Worm (Caenorhabditis elegans) whole organism, mixed stage, embryonic: ENCODE results near the gene dct-12.

Source experiments
- ces-1 ChIP-seq: fragments of 150-350 bp; optimal IDR thresholded peaks from 2 replicates; lab custom pipeline; 2014; ENCODE audit warnings: missing biosample characterization, missing genetic modification reagents, missing genetic modification characterization
- flh-1 ChIP-seq: fragments of 200-800 bp; sonication (Bioruptor generic); optimal IDR thresholded peaks from 2 replicates; lab custom pipeline; 2018; ENCODE audit warnings: mild to moderate bottlenecking, missing genetic modification characterization, moderate library complexity, missing compliant biosample characterization
- lin-13 ChIP-seq: fragments of 150-350 bp; optimal IDR thresholded peaks from 2 replicates; lab custom pipeline; 2014; ENCODE audit warnings: missing biosample characterization, missing genetic modification characterization
- lin-32 ChIP-seq: fragments of 200-800 bp; sonication (Bioruptor generic); optimal IDR thresholded peaks from 2 replicates; lab custom pipeline; 2018; ENCODE audit warnings: mild to moderate bottlenecking, missing genetic modification characterization, missing compliant biosample characterization
- lsy-2 ChIP-seq: fragments of 150-350 bp; optimal IDR thresholded peaks from 2 replicates; lab custom pipeline; 2014; ENCODE audit warnings: missing biosample characterization, missing genetic modification characterization
- mls-2 ChIP-seq: sonication (generic microtip); optimal IDR thresholded peaks from 2 replicates; lab custom pipeline; 2016; ENCODE audit warnings: mild to moderate bottlenecking, missing genetic modification characterization, moderate library complexity, missing compliant biosample characterization
- nhr-12 ChIP-seq: fragments of 150-350 bp; optimal IDR thresholded peaks from 2 replicates; lab custom pipeline; 2014; ENCODE audit warnings: missing biosample characterization, missing genetic modification characterization
- nhr-28 ChIP-seq: fragments of 150-350 bp; optimal IDR thresholded peaks from 2 replicates; lab custom pipeline; 2014; ENCODE audit warnings: missing biosample characterization, missing genetic modification characterization
- pha-4 ChIP-seq: fragments of 150-350 bp; optimal IDR thresholded peaks from 2 replicates; lab custom pipeline; 2018; ENCODE audit warnings: missing biosample characterization, missing genetic modification reagents, missing genetic modification characterization
- snpc-4 ChIP-seq: fragments of 150-350 bp; optimal IDR thresholded peaks from 2 replicates; lab custom pipeline; 2014; ENCODE audit warnings: missing biosample characterization, missing genetic modification characterization
- unc-62 ChIP-seq: fragments of 150-350 bp; optimal IDR thresholded peaks from 2 replicates; lab custom pipeline; 2014; ENCODE audit warnings: missing biosample characterization, missing genetic modification reagents, missing genetic modification characterization
- ztf-11 ChIP-seq: fragments of 150-350 bp; optimal IDR thresholded peaks from 2 replicates; lab custom pipeline; 2014; ENCODE audit warnings: missing biosample characterization, missing genetic modification characterization

- TF ChIP-seq lsy-2 (tag; lab: Kevin White, UChicago): no peak
- no peak for TF ChIP-seq snpc-4 (tag; lab: Kevin White, UChicago)
- no peak for TF ChIP-seq nhr-28 (tag; lab: Kevin White, UChicago)
- TF ChIP-seq lin-13 (tag; lab: Kevin White, UChicago): no peak
- no peak for TF ChIP-seq ztf-11 (tag; lab: Kevin White, UChicago)
- no peak for TF ChIP-seq unc-62 (GFP tag; lab: Kevin White, UChicago)
- TF ChIP-seq pha-4 (tag; lab: Kevin White, UChicago): no peak
- no peak for TF ChIP-seq mls-2 (tag; lab: Kevin White, UChicago)
- no peak for TF ChIP-seq lin-32 (GFP tag; lab: Kevin White, UChicago)
- TF ChIP-seq ces-1: no peak
- TF ChIP-seq flh-1 (GFP tag; lab: Kevin White, UChicago): no peak
- no peak for TF ChIP-seq nhr-12 (tag; lab: Kevin White, UChicago)
These were observed 49.4 kb upstream of the dct-12 start for ce11 chrII:12481645-12482044.
